Worm (Caenorhabditis elegans) whole organism, young adult: ENCODE results near the gene F59A6.11.

Experiments
- D2030.7 ChIP-seq: fragments of 200-800 bp; sonication (Bioruptor generic); IDR thresholded peaks from 2 replicates; pipeline ENCODE4 v1.3.6; 2022; ENCODE audit warnings: missing genetic modification reagents, missing genetic modification characterization, missing compliant biosample characterization
- K12H6.12 ChIP-seq: fragments of 200-800 bp; sonication (Bioruptor generic); optimal IDR thresholded peaks from 2 replicates; lab custom pipeline; 2018; ENCODE audit warnings: mild to moderate bottlenecking, missing genetic modification characterization, missing compliant biosample characterization
- attf-3 ChIP-seq: fragments of 200-800 bp; sonication (Bioruptor generic); conservative IDR thresholded peaks from 2 replicates; pipeline ENCODE4 v1.3.6; 2022; ENCODE audit warnings: missing genetic modification reagents, missing genetic modification characterization, missing compliant biosample characterization
- chd-7 ChIP-seq: sonication (generic microtip); optimal IDR thresholded peaks from 2 replicates; lab custom pipeline; 2016; ENCODE audit warnings: mild to moderate bottlenecking, missing genetic modification characterization, moderate library complexity, missing compliant biosample characterization
- lag-1 ChIP-seq: fragments of 200-800 bp; sonication (Bioruptor generic); IDR thresholded peaks from 2 replicates; pipeline ENCODE4 v1.3.6; 2022; ENCODE audit warnings: missing genetic modification reagents, missing genetic modification characterization, missing compliant biosample characterization
- madf-6 ChIP-seq: fragments of 200-800 bp; sonication (Bioruptor generic); IDR thresholded peaks from 2 replicates; pipeline ENCODE4 v1.3.6; 2022; ENCODE audit warnings: missing genetic modification reagents, missing genetic modification characterization, missing compliant biosample characterization
- nhr-120 ChIP-seq: fragments of 200-800 bp; sonication (Bioruptor generic); IDR thresholded peaks from 2 replicates; pipeline ENCODE4 v1.3.6; 2022; ENCODE audit warnings: missing genetic modification characterization, missing compliant biosample characterization
- nhr-90 ChIP-seq: sonication (generic microtip); optimal IDR thresholded peaks from 2 replicates; lab custom pipeline; 2016; ENCODE audit warnings: missing genotype, mild to moderate bottlenecking, missing genetic modification characterization, missing compliant biosample characterization
- pbrm-1 ChIP-seq: fragments of 200-800 bp; sonication (Bioruptor generic); IDR thresholded peaks from 2 replicates; pipeline ENCODE4 v1.3.6; 2022; ENCODE audit warnings: missing genetic modification reagents, missing genetic modification characterization, missing compliant biosample characterization
- rcor-1 ChIP-seq: fragments of 200-800 bp; sonication (Bioruptor generic); IDR thresholded peaks from 2 replicates; pipeline ENCODE4 v1.3.6; 2022; ENCODE audit warnings: missing genetic modification reagents, missing genetic modification characterization, missing compliant biosample characterization
- ztf-26 ChIP-seq: sonication (generic microtip); optimal IDR thresholded peaks from 2 replicates; lab custom pipeline; 2017; ENCODE audit warnings: missing genetic modification characterization, missing compliant biosample characterization

ce11 chrII:5031612-5032011, 33.1 kb upstream of the F59A6.11 start, which contains the start of gene wdr-83:
- TF ChIP-seq D2030.7 (GFP tag; lab: Robert Waterston, UW), result no peak
- no peak for TF ChIP-seq chd-7 (tag; lab: Kevin White, UChicago)
- TF ChIP-seq nhr-90, result no peak
- no peak for TF ChIP-seq nhr-120 (GFP tag; lab: Robert Waterston, UW)
- no peak for TF ChIP-seq rcor-1
- no peak for TF ChIP-seq attf-3 (GFP tag; lab: Robert Waterston, UW)
- no peak for TF ChIP-seq madf-6 (GFP tag; lab: Robert Waterston, UW)
- no peak for TF ChIP-seq ztf-26 (tag; lab: Kevin White, UChicago)
- TF ChIP-seq pbrm-1 (GFP tag; lab: Robert Waterston, UW), result no peak
- no peak for TF ChIP-seq K12H6.12 (tag; lab: Kevin White, UChicago)
- no peak for TF ChIP-seq lag-1
